Fruit fly (Drosophila melanogaster) whole organism, embryonic: Measurements from ENCODE around the gene Bet5.
A peak's percentile ranks its signal among the peaks of the same experiment; 100 is the strongest.

Source experiments
- Awh ChIP-seq: fragments of 200-800 bp; sonication (Bioruptor generic); IDR thresholded peaks from 2 replicates; pipeline ENCODE4, ENCODE4 v1.3.6; 2022; ENCODE audit warnings: missing biosample characterization, missing genetic modification characterization
- B-H1 ChIP-seq: fragments of 200-800 bp; sonication (Bioruptor generic); IDR thresholded peaks from 3 replicates; pipeline ENCODE4 v1.3.6; 2022; ENCODE audit warnings: missing biosample characterization, missing genetic modification characterization
- C15 ChIP-seq: fragments of 200-800 bp; sonication (Bioruptor generic); IDR thresholded peaks from 3 replicates; pipeline ENCODE4 v1.3.6; 2022; ENCODE audit warnings: missing biosample characterization, missing genetic modification characterization
- CG11085 ChIP-seq: fragments of 200-800 bp; sonication (Bioruptor generic); IDR thresholded peaks from 2 replicates; pipeline ENCODE4 v1.3.6; 2022; ENCODE audit warnings: missing biosample characterization, missing genetic modification characterization
- CG11560 ChIP-seq: fragments of 200-800 bp; sonication (Bioruptor generic); IDR thresholded peaks from 3 replicates; pipeline ENCODE4 v1.3.6; 2022; ENCODE audit warnings: missing biosample characterization, missing genetic modification characterization
- CG11696 ChIP-seq: fragments of 200-800 bp; sonication (Bioruptor generic); IDR thresholded peaks from 2 replicates; pipeline ENCODE4 v1.3.6; 2022; ENCODE audit warnings: missing biosample characterization, missing genetic modification characterization
- CG12219 ChIP-seq: fragments of 200-800 bp; sonication (Bioruptor generic); optimal IDR thresholded peaks from 3 replicates; lab custom pipeline; 2018; ENCODE audit warnings: missing biosample characterization, mild to moderate bottlenecking, missing genetic modification characterization
- CG13123 ChIP-seq: fragments of 200-800 bp; sonication (Bioruptor generic); optimal IDR thresholded peaks from 2 replicates; lab custom pipeline; 2016; ENCODE audit warnings: missing biosample characterization, missing genetic modification characterization
- CG13287 ChIP-seq: fragments of 200-800 bp; sonication (Bioruptor generic); IDR thresholded peaks from 2 replicates; pipeline ENCODE4 v1.3.6; 2022; ENCODE audit warnings: missing biosample characterization, missing genetic modification characterization; ENCODE audit not compliant: partially characterized antibody
- CG1602 ChIP-seq: fragments of 200-800 bp; sonication (Bioruptor generic); optimal IDR thresholded peaks from 3 replicates; lab custom pipeline; 2016; ENCODE audit warnings: missing biosample characterization, missing genetic modification characterization
- CG17568 ChIP-seq: fragments of 200-800 bp; sonication (Bioruptor generic); optimal IDR thresholded peaks from 2 replicates; lab custom pipeline; 2018; ENCODE audit warnings: missing biosample characterization, mild to moderate bottlenecking, missing genetic modification characterization, moderate library complexity
- CG2116 ChIP-seq: fragments of 200-800 bp; sonication (Bioruptor generic); optimal IDR thresholded peaks from 3 replicates; lab custom pipeline; 2018; ENCODE audit warnings: missing biosample characterization, mild to moderate bottlenecking, missing genetic modification characterization
- CG31224 ChIP-seq: fragments of 200-800 bp; sonication (Bioruptor generic); IDR thresholded peaks from 2 replicates; pipeline ENCODE4 v1.3.6; 2022; ENCODE audit warnings: missing biosample characterization, missing genetic modification characterization
- CG3847 ChIP-seq: fragments of 200-800 bp; sonication (Bioruptor generic); IDR thresholded peaks from 2 replicates; pipeline ENCODE4 v1.3.6; 2022; ENCODE audit warnings: missing biosample characterization, missing genetic modification characterization
- CG6765 ChIP-seq: fragments of 200-800 bp; sonication (Bioruptor generic); optimal IDR thresholded peaks from 3 replicates; lab custom pipeline; 2017; ENCODE audit warnings: missing biosample characterization, mild to moderate bottlenecking, missing genetic modification characterization
- CG7556 ChIP-seq: fragments of 200-800 bp; sonication (Bioruptor generic); optimal IDR thresholded peaks from 2 replicates; lab custom pipeline; 2017; ENCODE audit warnings: missing biosample characterization, mild to moderate bottlenecking, missing genetic modification characterization
- CG7839 ChIP-seq: fragments of 200-800 bp; sonication (Bioruptor generic); optimal IDR thresholded peaks from 3 replicates; lab custom pipeline; 2018; ENCODE audit warnings: missing biosample characterization, mild to moderate bottlenecking, missing genetic modification characterization, moderate library complexity
- CG7987 ChIP-seq: fragments of 200-800 bp; sonication (Bioruptor generic); optimal IDR thresholded peaks from 2 replicates; lab custom pipeline; 2018; ENCODE audit warnings: missing biosample characterization, mild to moderate bottlenecking, missing genetic modification characterization, moderate library complexity
- Dfd ChIP-seq, 2 experiments: fragments of >200 bp; optimal IDR thresholded peaks; 2 replicates each; lab custom pipeline; 2017; ENCODE audit warnings: missing biosample characterization in 2 of 2, missing genetic modification characterization in 2 of 2
- H15 ChIP-seq: fragments of 200-800 bp; sonication (Bioruptor generic); IDR thresholded peaks from 3 replicates; pipeline ENCODE4 v1.3.6; 2022; ENCODE audit warnings: missing biosample characterization, missing genetic modification characterization
- Hr3 ChIP-seq: fragments of 200-800 bp; sonication (Bioruptor generic); optimal IDR thresholded peaks from 3 replicates; lab custom pipeline; 2016; ENCODE audit warnings: missing biosample characterization, missing genetic modification characterization
- MESR4 ChIP-seq: fragments of 200-800 bp; sonication (Bioruptor generic); optimal IDR thresholded peaks from 2 replicates; lab custom pipeline; 2018; ENCODE audit warnings: missing biosample characterization, mild to moderate bottlenecking, missing genetic modification characterization, moderate library complexity
- Mad ChIP-seq: fragments of 200-800 bp; sonication (Bioruptor generic); optimal IDR thresholded peaks from 2 replicates; lab custom pipeline; 2016; ENCODE audit warnings: missing biosample characterization, missing genetic modification characterization
- Scr ChIP-seq: fragments of 200-800 bp; sonication (Bioruptor generic); IDR thresholded peaks from 2 replicates; pipeline ENCODE4 v1.3.6; 2022; ENCODE audit warnings: missing biosample characterization, missing genetic modification characterization; ENCODE audit not compliant: partially characterized antibody
- Sox100B ChIP-seq: fragments of 200-800 bp; sonication (Bioruptor generic); optimal IDR thresholded peaks from 3 replicates; lab custom pipeline; 2018; ENCODE audit warnings: missing biosample characterization, mild to moderate bottlenecking, missing genetic modification characterization
- Ssrp ChIP-seq: fragments of 200-800 bp; sonication (Bioruptor generic); optimal IDR thresholded peaks from 2 replicates; lab custom pipeline; 2018; ENCODE audit warnings: missing biosample characterization, mild to moderate bottlenecking, missing genetic modification characterization, moderate library complexity
- TFAM ChIP-seq: fragments of 200-800 bp; sonication (Bioruptor generic); optimal IDR thresholded peaks from 2 replicates; lab custom pipeline; 2017; ENCODE audit warnings: missing biosample characterization, missing genetic modification characterization, inconsistent platforms
- Tbp ChIP-seq: fragments of >200 bp; optimal IDR thresholded peaks from 2 replicates; lab custom pipeline; 2018; ENCODE audit warnings: missing biosample characterization, missing genetic modification characterization
- Usf ChIP-seq: fragments of 200-800 bp; sonication (Bioruptor generic); optimal IDR thresholded peaks from 2 replicates; lab custom pipeline; 2017; ENCODE audit warnings: missing genotype, missing biosample characterization, missing genetic modification characterization
- Xrp1 ChIP-seq: fragments of 200-800 bp; sonication (Bioruptor generic); IDR thresholded peaks from 2 replicates; pipeline ENCODE4 v1.3.6; 2022; ENCODE audit warnings: missing biosample characterization, missing genetic modification characterization
- ara ChIP-seq: fragments of 200-800 bp; sonication (Bioruptor generic); IDR thresholded peaks from 2 replicates; pipeline ENCODE4 v1.3.6; 2022; ENCODE audit warnings: missing biosample characterization, missing genetic modification characterization
- bab2 ChIP-seq: fragments of 200-800 bp; sonication (Bioruptor generic); optimal IDR thresholded peaks from 2 replicates; lab custom pipeline; 2016; ENCODE audit warnings: missing biosample characterization, missing genetic modification characterization
- br ChIP-seq: fragments of >200 bp; optimal IDR thresholded peaks from 2 replicates; lab custom pipeline; 2017
- hkb ChIP-seq, 2 experiments: fragments of 200-800 bp in 1 of 2; fragments of >200 bp in 1 of 2; sonication (Bioruptor generic) in 1 of 2; IDR thresholded peaks in 1 of 2; optimal IDR thresholded peaks in 1 of 2; 2 replicates each; pipeline versions ENCODE4 v1.3.6 to Lab custom; 2017 to 2022; ENCODE audit warnings: missing biosample characterization in 1 of 2, missing genetic modification characterization in 1 of 2
- jumu ChIP-seq: fragments of 200-800 bp; sonication (Bioruptor generic); optimal IDR thresholded peaks from 3 replicates; lab custom pipeline; 2016; ENCODE audit warnings: missing biosample characterization, missing genetic modification characterization
- knrl ChIP-seq: fragments of 200-800 bp; sonication (Bioruptor generic); IDR thresholded peaks from 3 replicates; pipeline ENCODE4 v1.3.6; 2022; ENCODE audit warnings: missing biosample characterization, missing genetic modification characterization; ENCODE audit not compliant: partially characterized antibody
- nerfin-1 ChIP-seq: fragments of 200-800 bp; sonication (Bioruptor generic); optimal IDR thresholded peaks from 3 replicates; lab custom pipeline; 2019; ENCODE audit warnings: missing biosample characterization, mild to moderate bottlenecking, missing genetic modification characterization, moderate library complexity
- oc ChIP-seq: fragments of 200-800 bp; sonication (Bioruptor generic); optimal IDR thresholded peaks from 2 replicates; lab custom pipeline; 2018; ENCODE audit warnings: missing biosample characterization, mild to moderate bottlenecking, missing genetic modification characterization, moderate library complexity
- pb ChIP-seq: fragments of 200-800 bp; sonication (Bioruptor generic); optimal IDR thresholded peaks from 3 replicates; lab custom pipeline; 2016; ENCODE audit warnings: missing biosample characterization, missing genetic modification characterization
- ranshi ChIP-seq: fragments of 200-800 bp; sonication (Bioruptor generic); IDR thresholded peaks from 2 replicates; pipeline ENCODE4 v1.3.6; 2022; ENCODE audit warnings: missing biosample characterization, missing genetic modification characterization
- sc ChIP-seq, 3 experiments: fragments of >200 bp in 2 of 3; fragments of 200-800 bp in 1 of 3; sonication (Bioruptor generic) in 1 of 3; optimal IDR thresholded peaks; 2 replicates in 2 of 3; 3 replicates in 1 of 3; lab custom pipeline; 2017; ENCODE audit warnings: mild to moderate bottlenecking in 1 of 3, missing biosample characterization in 1 of 3, missing genetic modification characterization in 1 of 3, missing genetic modification reagents in 1 of 3
- sima ChIP-seq: fragments of 200-800 bp; sonication (Bioruptor generic); optimal IDR thresholded peaks from 2 replicates; lab custom pipeline; 2016; ENCODE audit warnings: missing biosample characterization, missing genetic modification characterization
- stc ChIP-seq: fragments of 200-800 bp; sonication (Bioruptor generic); IDR thresholded peaks from 2 replicates; pipeline ENCODE4 v1.3.6; 2022; ENCODE audit warnings: missing biosample characterization, missing genetic modification characterization
- tgo ChIP-seq: fragments of 200-800 bp; sonication (Bioruptor generic); IDR thresholded peaks from 3 replicates; pipeline ENCODE4 v1.3.6; 2022; ENCODE audit warnings: missing biosample characterization, missing genetic modification characterization
- tin ChIP-seq: fragments of 200-800 bp; sonication (Bioruptor generic); optimal IDR thresholded peaks from 3 replicates; lab custom pipeline; 2016; ENCODE audit warnings: missing biosample characterization, missing genetic modification characterization
- tll ChIP-seq, 2 experiments: fragments of 200-800 bp in 1 of 2; fragments of >200 bp in 1 of 2; sonication (Bioruptor generic) in 1 of 2; optimal IDR thresholded peaks; 2 replicates each; lab custom pipeline; 2017 to 2019; ENCODE audit warnings: missing biosample characterization in 2 of 2, missing genetic modification characterization in 2 of 2, mild to moderate bottlenecking in 1 of 2, moderate library complexity in 1 of 2
- tx ChIP-seq: fragments of 200-800 bp; sonication (Bioruptor generic); optimal IDR thresholded peaks from 2 replicates; lab custom pipeline; 2016; ENCODE audit warnings: missing biosample characterization, missing genetic modification characterization
- wek ChIP-seq: fragments of 200-800 bp; sonication (Bioruptor generic); optimal IDR thresholded peaks from 3 replicates; lab custom pipeline; 2018; ENCODE audit warnings: missing biosample characterization, mild to moderate bottlenecking, missing genetic modification characterization, moderate library complexity

The Bet5 gene

dm6 chr3R:30170671-30171667 lies 9.1 kb upstream of the Bet5 start, which contains the start of gene Rsod (continued):
- no peak; the same call in 2 of the 3 replicates for TF ChIP-seq CG11560 (tag; lab: Robert Waterston, UW)
- TF ChIP-seq Mad, result no peak
- TF ChIP-seq hkb (optimal IDR thresholded peaks at IDR 0.05; lab: Kevin White, UChicago), result no peak
- TF ChIP-seq hkb (GFP tag; IDR thresholded peaks at IDR 0.05; lab: Robert Waterston, UW), result peak; percentile 82
- peak; percentile 4 for TF ChIP-seq CG6765 (GFP tag; lab: Kevin White, UChicago)
- TF ChIP-seq sima (GFP tag; lab: Kevin White, UChicago), result no peak
- TF ChIP-seq tgo (GFP tag; lab: Robert Waterston, UW), result peak; percentile 79
- peak; percentile 65 for TF ChIP-seq oc (tag; lab: Kevin White, UChicago)
- no peak for TF ChIP-seq knrl (GFP tag; lab: Robert Waterston, UW)
- TF ChIP-seq CG13123, result no peak
- peak; percentile 58 for TF ChIP-seq Sox100B
- TF ChIP-seq tx, result no peak
- TF ChIP-seq tin, result peak; percentile 46
- peak; percentile 87 for TF ChIP-seq Xrp1 (GFP tag; lab: Robert Waterston, UW)
- no peak for TF ChIP-seq MESR4 (GFP tag; lab: Kevin White, UChicago)
- TF ChIP-seq wek (GFP tag; lab: Kevin White, UChicago), result no peak
- no peak for TF ChIP-seq TFAM (GFP tag; lab: Kevin White, UChicago)
- 0 out of 2 replicates have a peak, but pooled peaks have one; percentile 45 for TF ChIP-seq CG11085
- no peak for TF ChIP-seq tll (GFP tag; optimal IDR thresholded peaks at IDR 0.05; lab: Kevin White, UChicago)
- no peak for TF ChIP-seq br (lab: Kevin White, UChicago)
- peak; percentile 70 for TF ChIP-seq stc (GFP tag; lab: Robert Waterston, UW)
- peak; percentile 62 for TF ChIP-seq CG7839 (tag; lab: Kevin White, UChicago)
- no peak for TF ChIP-seq Scr
- TF ChIP-seq Tbp (GFP tag; lab: Kevin White, UChicago), result no peak
- TF ChIP-seq C15 (GFP tag; lab: Robert Waterston, UW), result no peak
- peak; percentile 86 for TF ChIP-seq Awh
- TF ChIP-seq CG11696, result no peak
- no peak for TF ChIP-seq pb (GFP tag; lab: Kevin White, UChicago)
- TF ChIP-seq H15, result peak; percentile 79
- TF ChIP-seq Ssrp (tag; lab: Kevin White, UChicago), result peak; percentile 50
- no peak for TF ChIP-seq CG13287 (GFP tag; lab: Robert Waterston, UW)
- peak; percentile 9 for TF ChIP-seq nerfin-1 (tag; lab: Kevin White, UChicago)
- TF ChIP-seq CG3847 (GFP tag; lab: Robert Waterston, UW), result peak; percentile 31; the same call in 1 of the 2 replicates
- no peak for TF ChIP-seq jumu (GFP tag; lab: Kevin White, UChicago)
- TF ChIP-seq ranshi, result peak; percentile 76
- peak; percentile 76 for TF ChIP-seq ara
- peak; percentile 63 for TF ChIP-seq B-H1
- TF ChIP-seq CG7556, result peak; percentile 15
- no peak for TF ChIP-seq sc (optimal IDR thresholded peaks at IDR 0.05; lab: Kevin White, UChicago)
- peak; percentile 50 for TF ChIP-seq sc (GFP tag; optimal IDR thresholded peaks at IDR 0.05; lab: Kevin White, UChicago)
- peak; percentile 28; the same call in 1 of the 2 replicates for TF ChIP-seq CG31224
- no peak for TF ChIP-seq bab2 (GFP tag; lab: Kevin White, UChicago)
- peak; percentile 5 for TF ChIP-seq CG2116 (GFP tag; lab: Kevin White, UChicago)
- TF ChIP-seq CG12219 (GFP tag; lab: Kevin White, UChicago), result peak; percentile 52
- TF ChIP-seq CG17568 (GFP tag; lab: Kevin White, UChicago), result peak; percentile 31
- no peak for TF ChIP-seq Dfd (GFP tag; optimal IDR thresholded peaks at IDR 0.05; lab: Kevin White, UChicago)
- TF ChIP-seq Hr3, result peak; percentile 10
- no peak for TF ChIP-seq Usf (GFP tag; lab: Kevin White, UChicago)
- TF ChIP-seq CG7987 (GFP tag; lab: Kevin White, UChicago), result no peak
- TF ChIP-seq CG1602 (GFP tag; lab: Kevin White, UChicago), result peak; percentile 46
